Worm (Caenorhabditis elegans): ENCODE results near the gene F47G9.6.

- TF ChIP-seq lin-39 (tag; optimal IDR thresholded peaks at IDR 0.05) (no peak), mep-1 (tag; optimal IDR thresholded peaks at IDR 0.05) (no peak), nhr-237 (tag; optimal IDR thresholded peaks at IDR 0.05) (no peak), egl-43 (GFP tag; IDR thresholded peaks at IDR 0.05) (no peak), ZK546.5 (tag; optimal IDR thresholded peaks at IDR 0.05) (no peak), dpl-1 (GFP tag; optimal IDR thresholded peaks at IDR 0.05) (no peak), lsy-2 (tag; optimal IDR thresholded peaks at IDR 0.05) (no peak), Y48G9A.11 (GFP tag; IDR thresholded peaks at IDR 0.05) (no peak), daf-12 (tag; optimal IDR thresholded peaks at IDR 0.05) (no peak), lin-13 (GFP tag; optimal IDR thresholded peaks at IDR 0.05) (no peak), madf-5 (GFP tag; IDR thresholded peaks at IDR 0.05) (no peak), pqm-1 (tag; optimal IDR thresholded peaks at IDR 0.05) (no peak), ama-1 (optimal IDR thresholded peaks at IDR 0.05) (no peak)
Measured at ce11 chrV:11321719-11322118, 7.5 kb upstream of the F47G9.6 start, which contains the start of gene F47G9.4.
